Fruit fly (Drosophila melanogaster): ENCODE results near the gene CG18518.

DNA sequence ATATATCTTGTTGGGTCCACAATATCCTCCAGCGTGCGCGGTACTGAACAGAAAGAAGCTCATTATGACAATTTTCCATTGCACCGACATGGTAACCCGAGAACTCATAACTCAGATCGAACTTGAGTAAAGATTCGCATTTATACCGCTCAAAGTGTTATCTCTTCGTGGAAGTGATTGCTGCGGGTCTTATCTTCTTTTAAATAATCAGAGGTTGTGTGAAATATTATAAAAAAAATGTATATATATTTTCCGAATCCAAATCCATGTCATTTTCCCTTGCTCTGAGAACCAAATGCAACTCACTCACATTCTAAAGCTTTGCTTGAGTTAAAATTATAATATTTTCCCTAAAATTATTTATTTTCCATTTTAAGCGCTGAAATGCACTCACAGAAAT is 23.4 kb downstream of the CG18518 start, which contains the start of gene CG42876:
- TF ChIP-seq ttk (optimal IDR thresholded peaks at IDR 0.05) (no peak), h (optimal IDR thresholded peaks at IDR 0.05) (no peak), psq (optimal IDR thresholded peaks at IDR 0.05) (no peak), Myc (optimal IDR thresholded peaks at IDR 0.05) (no peak)
